Worm (Caenorhabditis elegans): ENCODE data around the gene blos-4.

DNA sequence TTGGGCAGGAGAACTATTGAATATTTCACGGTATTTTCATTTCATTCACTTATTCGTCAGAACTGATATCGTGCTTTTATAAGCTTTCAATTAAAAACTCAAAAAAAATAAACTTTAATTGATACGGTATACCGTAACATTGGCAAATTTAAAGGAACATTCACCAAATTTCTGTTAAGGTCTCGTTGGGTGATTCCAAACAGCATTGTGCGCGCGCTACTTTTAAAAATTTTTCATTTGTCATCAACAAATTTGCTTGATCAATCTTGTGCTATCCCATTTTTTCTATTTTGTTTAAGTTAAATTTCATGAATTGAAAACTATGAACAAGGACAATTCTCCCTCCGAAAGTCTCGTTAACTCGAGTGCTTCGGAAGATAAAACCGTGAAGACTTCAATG, 46.6 kb upstream of the blos-4 start, which contains the start of gene szy-4:
- TF ChIP-seq pqm-1 (tag; optimal IDR thresholded peaks at IDR 0.05): no peak
- no peak for TF ChIP-seq blmp-1 (tag; optimal IDR thresholded peaks at IDR 0.05)
- no peak for TF ChIP-seq nhr-11 (tag; optimal IDR thresholded peaks at IDR 0.05)
- TF ChIP-seq snu-23 (GFP tag; optimal IDR thresholded peaks at IDR 0.05): no peak
